Worm (Caenorhabditis elegans) whole organism, mixed stage, embryonic: ENCODE data around the gene his-40.

Source experiments
- ceh-83 ChIP-seq: fragments of 200-800 bp; sonication (Bioruptor generic); optimal IDR thresholded peaks from 2 replicates; lab custom pipeline; 2018; ENCODE audit warnings: mild to moderate bottlenecking, missing genetic modification characterization, missing compliant biosample characterization
- cnd-1 ChIP-seq: fragments of 200-800 bp; sonication (Bioruptor generic); optimal IDR thresholded peaks from 2 replicates; lab custom pipeline; 2018; ENCODE audit warnings: mild to moderate bottlenecking, missing genetic modification characterization, missing compliant biosample characterization
- elt-3 ChIP-seq: fragments of 150-350 bp; optimal IDR thresholded peaks from 2 replicates; lab custom pipeline; 2014; ENCODE audit warnings: missing biosample characterization, missing genetic modification characterization
- ham-2 ChIP-seq: fragments of 200-800 bp; sonication (Bioruptor generic); optimal IDR thresholded peaks from 2 replicates; lab custom pipeline; 2018; ENCODE audit warnings: mild to moderate bottlenecking, missing genetic modification characterization, missing compliant biosample characterization
- hlh-1 ChIP-seq: fragments of 150-350 bp; optimal IDR thresholded peaks from 2 replicates; lab custom pipeline; 2014; ENCODE audit warnings: missing biosample characterization, missing genetic modification reagents, missing genetic modification characterization
- lin-13 ChIP-seq: fragments of 150-350 bp; optimal IDR thresholded peaks from 2 replicates; lab custom pipeline; 2014; ENCODE audit warnings: missing biosample characterization, missing genetic modification characterization
- mep-1 ChIP-seq: fragments of 150-350 bp; optimal IDR thresholded peaks from 2 replicates; lab custom pipeline; 2017; ENCODE audit warnings: missing biosample characterization, missing genetic modification reagents, missing genetic modification characterization, inconsistent platforms
- nhr-237 ChIP-seq: fragments of 150-350 bp; optimal IDR thresholded peaks from 2 replicates; lab custom pipeline; 2014; ENCODE audit warnings: missing biosample characterization, missing genetic modification characterization
- nhr-76 ChIP-seq: sonication (generic microtip); optimal IDR thresholded peaks from 2 replicates; lab custom pipeline; 2017; ENCODE audit warnings: missing biosample characterization, missing genetic modification characterization
- pha-4 ChIP-seq: fragments of 150-350 bp; optimal IDR thresholded peaks from 2 replicates; lab custom pipeline; 2018; ENCODE audit warnings: missing biosample characterization, missing genetic modification reagents, missing genetic modification characterization
- sem-2 ChIP-seq: fragments of 200-800 bp; sonication (Bioruptor generic); optimal IDR thresholded peaks from 2 replicates; lab custom pipeline; 2018; ENCODE audit warnings: mild to moderate bottlenecking, missing genetic modification characterization, missing compliant biosample characterization
- snpc-4 ChIP-seq: fragments of 150-350 bp; optimal IDR thresholded peaks from 2 replicates; lab custom pipeline; 2014; ENCODE audit warnings: missing biosample characterization, missing genetic modification characterization
- tbx-8 ChIP-seq: fragments of 200-800 bp; sonication (Bioruptor generic); optimal IDR thresholded peaks from 2 replicates; lab custom pipeline; 2018; ENCODE audit warnings: mild to moderate bottlenecking, missing genetic modification characterization, moderate library complexity, missing compliant biosample characterization
- unc-120 ChIP-seq: sonication (generic microtip); optimal IDR thresholded peaks from 2 replicates; lab custom pipeline; 2017; ENCODE audit warnings: missing genetic modification characterization, missing compliant biosample characterization; ENCODE audit not compliant: poor library complexity, severe bottlenecking
- unc-39 ChIP-seq: fragments of 150-350 bp; optimal IDR thresholded peaks from 2 replicates; lab custom pipeline; 2014; ENCODE audit warnings: missing biosample characterization, missing genetic modification characterization
- unc-62 ChIP-seq: fragments of 150-350 bp; optimal IDR thresholded peaks from 2 replicates; lab custom pipeline; 2014; ENCODE audit warnings: missing biosample characterization, missing genetic modification reagents, missing genetic modification characterization
- zip-8 ChIP-seq: fragments of 150-350 bp; optimal IDR thresholded peaks from 2 replicates; lab custom pipeline; 2014; ENCODE audit warnings: missing biosample characterization, missing genetic modification characterization
- ztf-11 ChIP-seq: fragments of 150-350 bp; optimal IDR thresholded peaks from 2 replicates; lab custom pipeline; 2014; ENCODE audit warnings: missing biosample characterization, missing genetic modification characterization

Gene his-40

DNA sequence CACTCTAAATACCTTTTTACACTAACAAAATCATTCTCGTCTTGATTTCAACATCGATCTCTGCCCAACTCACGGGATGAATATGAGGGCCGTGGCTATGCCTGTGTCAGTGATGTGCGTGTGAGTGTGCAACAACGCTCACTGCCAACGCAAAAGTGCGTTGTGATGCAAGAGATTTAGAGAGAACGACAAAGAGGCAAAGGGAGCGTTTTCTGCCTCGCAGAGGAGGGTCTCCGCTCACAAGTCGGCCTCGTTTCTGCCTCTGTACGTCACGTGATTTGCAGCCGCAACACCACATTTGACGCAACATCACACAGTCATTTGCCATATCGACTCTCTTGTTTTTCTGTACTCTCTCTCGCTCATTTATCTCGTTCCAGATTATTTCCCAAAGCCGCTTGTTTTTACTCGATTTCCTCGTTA is 24.4 kb downstream of the his-40 start, which contains the start of gene epg-7 (continued):
- TF ChIP-seq ham-2 (peak; percentile 61), elt-3 (tag; lab: Kevin White, UChicago) (no peak), unc-120 (tag; lab: Kevin White, UChicago) (peak; percentile 93), nhr-237 (tag; lab: Kevin White, UChicago) (peak; percentile 77)

DNA sequence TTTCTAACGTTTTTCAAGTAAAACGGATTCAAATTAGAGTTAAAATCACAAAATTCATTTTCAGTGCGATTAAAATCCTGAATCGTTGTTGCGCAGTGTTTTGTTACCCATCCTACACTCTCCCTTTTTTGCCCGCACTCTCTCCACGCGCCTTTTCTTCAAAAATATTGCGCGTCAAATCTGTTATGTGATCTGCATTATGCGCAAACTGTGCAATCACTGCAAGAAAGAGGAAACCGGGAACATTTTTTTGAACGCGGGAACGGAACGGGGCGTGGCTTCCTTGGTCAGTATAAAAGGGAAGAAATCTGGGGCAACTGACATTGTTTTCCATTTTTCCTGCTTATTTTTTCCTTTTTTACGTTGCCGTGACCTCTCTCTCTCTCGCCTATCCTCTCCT is 30.5 kb downstream of the his-40 start:
- TF ChIP-seq zip-8 (peak; percentile 4), sem-2 (GFP tag; lab: Kevin White, UChicago) (no peak)

DNA sequence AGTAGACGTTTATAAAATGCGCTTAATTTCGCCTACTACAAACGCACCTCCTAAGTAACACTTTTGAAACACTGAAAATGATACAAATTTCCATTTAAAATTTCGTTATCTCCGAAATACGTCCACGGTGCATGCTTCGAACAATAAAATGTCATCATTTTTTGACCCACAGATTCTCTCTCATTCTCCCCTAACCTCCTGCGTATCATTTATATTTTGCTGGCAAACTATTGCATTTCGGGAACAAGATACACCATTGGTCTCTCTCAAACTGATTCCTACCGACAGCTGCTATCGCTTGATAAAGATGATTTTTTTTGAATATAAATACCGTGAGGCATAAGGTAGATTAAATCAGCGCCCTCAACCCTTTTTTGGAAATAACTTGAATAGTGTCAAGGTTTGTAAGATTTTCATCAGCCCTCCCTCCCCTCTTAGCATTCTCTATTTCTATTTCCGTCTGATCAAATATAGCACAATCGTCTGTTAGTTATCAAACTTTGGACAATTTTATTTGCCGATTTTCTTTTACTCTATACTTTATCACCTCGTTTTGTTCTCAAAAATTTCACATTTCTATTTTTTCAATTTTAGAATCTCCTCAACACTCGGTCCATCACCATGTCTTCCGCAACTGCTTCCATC is 31.1 kb downstream of the his-40 start, which contains the start of gene C07D8.6:
C07D8.6 (plus strand) TSS at position 595 of the 645 bp plus-strand sequence.
- TF ChIP-seq unc-62 (GFP tag; lab: Kevin White, UChicago): peak; percentile 24
- no peak for TF ChIP-seq ztf-11 (tag; lab: Kevin White, UChicago)
- peak; percentile 1 for TF ChIP-seq unc-120 (tag; lab: Kevin White, UChicago)
- TF ChIP-seq hlh-1 (tag; lab: Kevin White, UChicago): peak; percentile 62

DNA sequence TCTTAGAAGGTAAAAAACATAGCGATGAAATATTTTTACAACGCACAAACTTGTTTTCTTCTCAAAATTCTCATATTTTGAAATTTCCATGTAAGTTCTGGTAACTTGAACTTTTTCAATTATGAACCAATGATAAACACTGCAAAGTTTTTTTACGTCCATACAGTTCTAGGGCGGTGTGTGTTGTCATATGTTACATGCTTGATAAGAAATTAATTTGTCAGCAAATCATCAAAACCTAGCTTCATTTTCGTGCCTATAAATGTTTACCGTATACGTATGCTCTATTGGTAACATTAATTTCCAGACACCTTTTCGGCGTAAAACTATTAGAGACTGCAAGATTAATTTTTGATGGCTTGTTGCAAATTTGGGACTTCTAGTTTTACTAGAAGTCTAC is 33.3 kb downstream of the his-40 start:
- TF ChIP-seq nhr-76 (tag; lab: Kevin White, UChicago): no peak
- TF ChIP-seq pha-4 (tag; lab: Kevin White, UChicago): no peak
- no peak for TF ChIP-seq ceh-83
- no peak for TF ChIP-seq mep-1 (tag; lab: Kevin White, UChicago)
- no peak for TF ChIP-seq unc-39 (tag; lab: Kevin White, UChicago)
- no peak for TF ChIP-seq nhr-237 (tag; lab: Kevin White, UChicago)
- no peak for TF ChIP-seq elt-3 (tag; lab: Kevin White, UChicago)
- TF ChIP-seq snpc-4 (tag; lab: Kevin White, UChicago): no peak

DNA sequence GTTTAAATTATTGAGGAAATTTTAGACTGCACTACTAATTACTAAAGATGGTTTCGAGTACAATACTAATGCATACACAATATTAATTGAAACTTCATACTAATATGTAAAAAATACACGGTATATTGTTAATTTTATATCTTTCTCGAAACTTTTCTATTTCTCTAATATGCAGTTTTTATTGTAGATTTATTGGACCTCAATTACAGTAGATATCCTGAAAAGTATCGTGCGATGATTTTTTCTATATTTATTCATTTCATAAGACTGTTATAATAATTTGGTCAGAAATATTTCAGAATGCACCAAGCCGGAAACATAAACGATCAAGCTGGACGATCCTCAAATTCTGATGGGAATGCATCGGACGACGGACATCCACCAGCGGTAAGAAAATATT is 33.8 kb downstream of the his-40 start, which contains the start of gene C07D8.5:
C07D8.5 (plus strand) TSS at position 301 of the 400 bp plus-strand sequence.
- TF ChIP-seq unc-120 (tag; lab: Kevin White, UChicago): no peak
- TF ChIP-seq lin-13 (tag; lab: Kevin White, UChicago): no peak
- TF ChIP-seq cnd-1 (tag; lab: Kevin White, UChicago): no peak
- no peak for TF ChIP-seq tbx-8
- TF ChIP-seq ham-2: no peak
